Worm (Caenorhabditis elegans) whole organism, L4/young adult: ENCODE data around the gene tag-250.

Source experiments
- W03F9.2 ChIP-seq: fragments of 150-350 bp; optimal IDR thresholded peaks from 2 replicates; lab custom pipeline; 2014; ENCODE audit warnings: missing biosample characterization, missing genetic modification characterization
- dao-5 ChIP-seq: sonication (generic microtip); optimal IDR thresholded peaks from 2 replicates; lab custom pipeline; 2016; ENCODE audit warnings: missing genotype, missing genetic modification characterization, moderate library complexity, missing compliant biosample characterization
- him-1 ChIP-seq: sonication (generic microtip); optimal IDR thresholded peaks from 2 replicates; lab custom pipeline; 2016; ENCODE audit warnings: missing genotype, missing genetic modification reagents, missing genetic modification characterization, missing compliant biosample characterization

The tag-250 gene

DNA sequence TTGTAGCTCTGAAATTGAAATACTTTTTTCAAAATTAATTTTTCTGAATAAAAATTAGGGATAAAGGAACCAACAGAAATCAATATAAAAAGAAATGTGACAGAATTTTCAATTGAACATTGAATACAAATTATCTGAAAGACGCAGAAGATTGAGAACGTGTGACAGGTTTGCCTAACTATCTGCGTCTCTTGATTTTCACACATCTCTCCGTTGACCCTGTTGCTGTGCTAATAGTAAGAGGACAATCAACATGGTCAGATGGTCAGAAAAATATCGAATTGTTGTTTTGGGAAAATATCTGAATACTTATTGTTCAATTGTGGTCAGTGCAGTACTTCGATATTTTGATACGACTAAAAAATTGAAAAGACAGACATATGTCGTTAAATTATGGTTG, 13.1 kb downstream of the tag-250 start, which contains the start of gene ZK688.7:
ZK688.7 (minus strand) TSS at position 14 of the 400 bp plus-strand sequence.
- no peak for TF ChIP-seq dao-5 (tag; lab: Kevin White, UChicago)
- TF ChIP-seq W03F9.2: no peak
- no peak for TF ChIP-seq him-1 (tag; lab: Kevin White, UChicago)

DNA sequence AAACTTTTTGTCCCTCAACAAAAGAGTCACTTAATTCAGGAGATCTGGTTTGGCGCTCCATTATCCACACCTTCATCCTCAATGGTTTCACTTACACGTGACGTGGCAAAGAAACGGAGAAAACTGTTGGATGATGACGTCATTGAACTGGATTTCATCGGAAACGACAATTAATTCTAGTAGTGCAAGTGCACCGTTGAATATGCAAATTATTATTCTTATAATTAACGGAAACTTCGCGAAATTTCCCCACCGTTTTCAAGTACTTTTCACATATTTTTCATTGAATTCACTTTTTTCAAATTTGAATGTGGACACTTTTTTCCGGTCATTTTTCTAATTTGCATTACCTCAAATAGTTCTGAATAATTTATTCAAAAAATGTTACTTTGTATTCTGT, 15.5 kb downstream of the tag-250 start, which contains the start of gene ZK688.1:
ZK688.1 (plus strand) TSS at position 301 of the 400 bp plus-strand sequence.
- TF ChIP-seq dao-5 (tag; lab: Kevin White, UChicago): no peak
- TF ChIP-seq him-1 (tag; lab: Kevin White, UChicago): no peak
- TF ChIP-seq W03F9.2: no peak

DNA sequence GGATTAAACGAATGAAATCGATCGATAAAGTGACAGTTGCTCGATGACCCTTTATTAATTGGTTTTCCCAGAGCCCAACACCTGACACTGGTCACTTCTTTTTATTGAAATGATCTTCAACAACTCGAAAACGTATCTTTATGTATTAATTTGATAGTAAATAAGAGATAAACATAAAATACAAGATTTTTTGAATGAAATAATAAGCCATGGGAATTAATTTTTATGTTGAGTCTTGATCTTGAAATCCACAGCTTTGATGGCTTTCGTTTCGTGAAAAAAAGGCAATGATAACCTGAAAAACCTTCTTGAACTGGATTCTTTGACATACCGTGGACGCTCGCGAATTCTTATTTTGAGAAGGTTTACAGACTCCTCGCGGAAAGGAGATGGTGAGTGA, 17.2 kb downstream of the tag-250 start, which contains the start of gene pcp-5:
pcp-5 (minus strand) TSS at position 101 of the 400 bp plus-strand sequence.
- TF ChIP-seq W03F9.2: no peak
- TF ChIP-seq him-1 (tag; lab: Kevin White, UChicago): no peak
- no peak for TF ChIP-seq dao-5 (tag; lab: Kevin White, UChicago)

DNA sequence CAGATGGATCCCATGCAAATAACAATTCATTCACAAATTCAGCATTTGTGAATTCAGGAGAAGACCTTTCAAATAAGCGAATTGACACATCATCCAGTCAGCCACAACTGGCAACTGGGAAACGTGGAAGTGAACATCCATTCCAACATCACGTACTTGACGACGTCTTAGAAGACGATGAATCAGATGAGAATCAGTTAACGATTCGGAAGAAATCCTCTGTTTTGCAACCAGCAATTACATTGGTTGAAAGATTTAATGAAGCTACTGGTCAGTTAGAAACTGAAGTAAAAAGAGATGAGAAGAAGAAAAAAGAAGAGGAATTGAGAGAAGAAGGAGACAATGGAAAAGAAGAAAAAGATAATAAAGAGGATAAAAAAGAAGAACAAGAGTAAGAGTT, 21.3 kb downstream of the tag-250 start:
- TF ChIP-seq him-1 (tag; lab: Kevin White, UChicago) (no peak), W03F9.2 (no peak), dao-5 (tag; lab: Kevin White, UChicago) (no peak)

DNA sequence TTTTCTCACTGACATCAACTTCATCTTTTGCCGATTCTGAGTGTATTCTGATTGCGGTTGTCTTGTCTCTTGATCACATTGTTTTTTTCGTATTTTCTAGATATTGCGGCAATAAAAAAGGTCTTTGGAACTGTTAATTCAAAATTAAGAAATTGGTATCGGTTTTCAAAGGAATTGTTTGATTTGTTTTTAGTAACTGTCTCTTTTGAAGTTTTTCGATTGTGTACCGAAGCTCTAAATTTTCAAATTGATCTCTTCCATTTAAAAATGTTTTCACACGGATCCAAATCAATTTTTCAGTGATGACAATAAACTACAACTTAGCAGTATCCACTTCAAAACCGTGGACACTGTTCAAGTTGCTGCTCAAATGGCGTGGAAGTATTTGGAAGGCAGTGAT, 24.0 kb downstream of the tag-250 start, which contains the start of gene best-24:
best-24 (plus strand) TSS at position 301 of the 400 bp plus-strand sequence.
- TF ChIP-seq him-1 (tag; lab: Kevin White, UChicago) (no peak), W03F9.2 (no peak), dao-5 (tag; lab: Kevin White, UChicago) (no peak)

DNA sequence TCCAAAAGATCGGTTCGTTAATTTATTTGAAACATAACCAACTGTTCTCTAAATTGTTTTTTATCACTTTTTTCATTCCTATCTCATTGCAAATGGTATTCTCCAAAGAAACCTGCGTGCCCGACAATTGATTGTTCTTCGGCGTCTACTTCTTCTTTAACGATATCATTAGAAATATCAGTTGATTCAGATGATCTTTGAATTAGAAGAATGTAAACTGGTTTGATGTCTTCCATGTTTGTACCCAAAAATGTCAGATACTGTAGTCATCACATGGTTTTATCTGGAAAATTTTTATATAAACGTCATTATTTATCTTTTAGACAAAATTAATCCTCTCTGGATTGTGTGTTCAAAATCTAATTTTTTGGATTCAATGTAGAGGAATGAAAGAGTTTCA, 27.0 kb downstream of the tag-250 start:
- no peak for TF ChIP-seq dao-5 (tag; lab: Kevin White, UChicago)
- no peak for TF ChIP-seq him-1 (tag; lab: Kevin White, UChicago)
- no peak for TF ChIP-seq W03F9.2

DNA sequence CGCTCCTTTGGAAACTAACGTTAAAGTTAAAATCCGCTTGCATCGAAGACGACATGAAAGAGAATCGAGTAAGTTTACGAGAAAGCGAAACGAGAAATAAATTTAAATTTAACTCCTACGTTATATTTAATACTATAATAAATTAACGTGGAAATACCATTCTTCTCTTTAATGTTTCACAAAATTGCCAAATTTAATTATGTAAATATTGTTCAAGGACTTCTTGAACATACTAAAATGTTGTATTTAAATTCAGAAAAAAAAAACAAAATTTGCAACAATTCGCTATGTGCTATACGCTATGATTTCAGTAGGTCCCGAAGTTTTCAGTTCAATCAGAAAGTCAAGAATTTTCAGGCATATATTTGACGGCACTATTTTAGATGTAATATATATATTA, 27.8 kb downstream of the tag-250 start, which contains the start of gene ZK688.10:
ZK688.10 (minus strand) TSS at position 101 of the 400 bp plus-strand sequence.
- TF ChIP-seq dao-5 (tag; lab: Kevin White, UChicago): no peak

DNA sequence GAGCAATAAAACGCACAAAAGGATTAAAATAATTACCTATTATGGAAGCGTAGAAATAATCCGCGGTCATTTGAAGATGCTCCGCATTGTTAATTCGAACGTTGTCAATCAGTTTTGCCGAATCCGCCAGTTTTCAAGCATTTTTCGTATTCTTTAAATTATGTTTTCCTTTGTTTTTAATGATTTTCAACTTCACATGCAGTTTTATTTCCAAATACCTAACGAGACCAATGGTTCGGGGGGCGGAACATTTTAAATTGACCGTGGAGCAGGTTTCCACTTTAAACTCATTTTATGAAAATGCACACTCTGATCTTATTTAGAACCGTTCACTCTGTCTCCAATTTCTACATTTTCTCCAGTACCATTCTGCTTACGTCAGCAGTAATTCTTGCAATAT, 30.0 kb downstream of the tag-250 start, which contains the start of gene ZK688.4:
ZK688.4 (plus strand) TSS at position 301 of the 400 bp plus-strand sequence.
- TF ChIP-seq him-1 (tag; lab: Kevin White, UChicago): no peak
- TF ChIP-seq dao-5 (tag; lab: Kevin White, UChicago): no peak
- TF ChIP-seq W03F9.2: no peak

DNA sequence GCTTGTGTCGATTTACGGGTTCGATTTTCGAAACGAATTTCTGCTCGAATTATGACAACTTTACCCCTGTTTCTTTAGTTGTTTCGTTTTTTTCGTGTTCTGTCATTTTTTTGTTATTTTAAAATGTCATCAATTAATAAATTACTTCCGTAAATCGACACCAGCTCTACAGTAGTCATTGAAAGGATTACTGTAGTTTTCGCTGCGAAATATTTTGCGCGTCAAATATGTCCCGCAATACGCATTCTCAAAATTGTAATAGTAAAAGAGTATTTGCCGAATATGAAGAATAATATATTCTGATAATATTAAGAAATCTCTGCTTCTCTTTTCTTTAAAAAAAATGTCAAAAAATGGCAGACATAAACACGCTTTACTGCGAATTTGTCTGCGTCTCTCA, 31.5 kb downstream of the tag-250 start:
- TF ChIP-seq dao-5 (tag; lab: Kevin White, UChicago) (no peak), W03F9.2 (no peak), him-1 (tag; lab: Kevin White, UChicago) (no peak)

DNA sequence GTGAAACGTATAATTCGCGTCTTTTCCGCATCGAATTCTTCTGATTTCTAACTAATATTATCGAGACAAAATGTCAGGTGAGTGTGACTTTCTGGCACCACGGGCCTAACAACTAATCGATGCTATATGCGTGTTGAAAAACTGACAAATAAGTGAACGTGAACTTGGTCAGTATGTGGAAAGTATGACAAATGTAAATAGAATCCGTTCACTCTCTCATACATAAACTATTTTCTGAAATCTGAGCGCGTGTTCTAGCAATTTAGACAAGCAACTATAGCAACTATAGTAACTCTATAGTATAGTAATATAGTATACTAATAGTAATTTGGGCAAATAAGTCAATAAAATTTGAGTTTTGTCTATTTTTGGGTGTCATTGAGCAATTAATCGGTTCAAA, 32.4 kb downstream of the tag-250 start:
- no peak for TF ChIP-seq dao-5 (tag; lab: Kevin White, UChicago)
- TF ChIP-seq him-1 (tag; lab: Kevin White, UChicago): no peak
- no peak for TF ChIP-seq W03F9.2

DNA sequence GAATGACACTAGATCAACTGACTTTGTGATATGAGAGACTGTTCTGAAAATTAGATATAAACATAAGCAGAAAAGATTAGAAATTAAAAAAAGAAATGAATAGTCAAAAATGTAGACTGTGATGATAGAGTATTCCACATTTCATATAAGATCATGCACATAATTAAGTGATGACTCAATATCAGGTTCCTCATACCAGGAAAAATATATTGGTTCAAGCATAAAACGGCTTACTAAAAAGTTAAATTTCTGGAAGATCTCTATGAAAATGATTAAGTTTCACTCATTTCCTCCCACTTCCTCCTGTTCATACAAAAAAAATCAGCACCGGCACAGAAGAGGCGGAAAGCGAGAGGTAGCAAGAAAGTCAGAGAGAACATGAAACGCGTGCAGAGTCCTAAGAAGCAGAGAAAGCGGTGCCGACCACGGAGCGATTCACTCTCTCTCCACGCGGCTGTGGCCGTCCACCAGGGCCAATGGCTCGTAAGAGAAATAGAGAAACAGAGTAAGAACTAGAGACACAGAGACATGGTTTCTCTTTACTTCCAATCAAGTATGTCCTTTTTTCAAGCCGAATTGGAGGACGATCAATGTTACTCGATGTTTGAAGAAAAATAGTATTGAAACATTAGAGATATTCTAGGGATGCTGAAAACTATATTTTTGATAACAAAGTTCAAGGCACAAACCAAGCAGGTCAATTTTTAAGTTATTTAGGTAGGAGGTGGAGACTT, 33.0 kb downstream of the tag-250 start, which contains the start of the genes ZK688.5 and fahd-1:
ZK688.5 (minus strand) TSS at position 51 of the 734 bp plus-strand sequence.
fahd-1 (plus strand) TSS at position 684 of the 734 bp plus-strand sequence.
- TF ChIP-seq him-1 (tag; lab: Kevin White, UChicago) (no peak), W03F9.2 (peak; percentile 60)

DNA sequence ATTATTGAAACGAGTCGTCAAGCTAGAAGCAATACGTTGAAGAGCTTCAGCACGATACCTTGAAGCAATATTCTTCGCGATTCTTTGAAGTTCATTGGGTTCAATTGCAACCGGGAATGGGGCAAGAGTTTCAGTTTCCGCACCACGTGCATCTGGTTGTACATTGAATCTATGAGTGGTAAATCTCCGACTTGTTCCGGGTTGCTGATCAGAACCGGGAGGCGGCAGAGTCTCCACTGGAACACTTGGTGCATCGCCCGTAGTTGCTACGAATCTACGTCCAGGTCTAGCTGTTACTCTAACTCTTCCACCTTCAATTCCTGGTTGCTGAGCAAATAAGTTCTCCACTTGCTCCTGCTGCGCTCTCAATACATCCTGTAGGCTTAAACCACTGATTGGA, 35.7 kb downstream of the tag-250 start:
- TF ChIP-seq him-1 (tag; lab: Kevin White, UChicago) (no peak), W03F9.2 (no peak), dao-5 (tag; lab: Kevin White, UChicago) (no peak)

DNA sequence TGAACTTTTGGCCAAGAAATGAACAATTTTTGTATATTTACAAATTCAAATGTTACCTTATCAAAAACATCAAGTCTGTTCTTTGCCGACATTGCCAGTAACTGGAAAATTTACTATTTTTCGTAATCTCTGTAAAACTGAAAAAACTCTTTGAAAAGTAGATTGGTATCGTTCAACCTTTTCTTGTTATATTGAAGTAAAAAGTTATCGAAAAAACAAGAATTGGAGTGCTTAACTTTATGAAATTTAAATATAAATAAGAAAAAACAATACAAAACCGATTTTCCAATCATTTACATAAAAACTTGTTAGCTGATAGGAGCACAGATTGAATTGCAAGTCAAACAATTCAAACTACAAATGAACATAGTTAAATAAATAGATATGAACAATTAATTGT, 39.9 kb downstream of the tag-250 start, which contains the start of gene ZK688.11:
ZK688.11 (minus strand) TSS at position 101 of the 400 bp plus-strand sequence.
- no peak for TF ChIP-seq W03F9.2
- TF ChIP-seq him-1 (tag; lab: Kevin White, UChicago): no peak
- no peak for TF ChIP-seq dao-5 (tag; lab: Kevin White, UChicago)

DNA sequence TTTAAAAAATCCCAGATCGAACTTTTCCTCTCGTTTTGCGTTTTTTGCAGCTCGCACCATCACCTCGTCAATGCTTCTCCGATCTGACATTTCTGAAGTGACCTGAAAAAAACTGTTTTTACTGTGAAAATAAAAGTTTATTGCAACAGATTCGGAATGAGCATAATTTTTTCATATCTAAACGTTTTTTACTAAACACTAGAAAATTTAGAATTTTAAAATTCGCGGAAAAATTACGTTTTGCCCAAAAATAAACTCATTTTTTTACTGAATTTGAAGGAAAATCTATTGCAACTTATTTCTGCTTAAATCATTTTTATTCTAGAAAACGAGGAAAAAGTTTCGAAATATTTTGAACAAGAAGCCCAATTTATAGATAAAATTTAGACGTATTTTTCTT, 41.8 kb downstream of the tag-250 start, which contains the start of gene ZK688.9:
ZK688.9 (minus strand) TSS at position 101 of the 400 bp plus-strand sequence.
- TF ChIP-seq dao-5 (tag; lab: Kevin White, UChicago) (no peak), W03F9.2 (no peak), him-1 (tag; lab: Kevin White, UChicago) (no peak)
